Fruit fly (Drosophila melanogaster): ENCODE results near the gene CG7656.

Gene CG7656

dm6 chr3L:15600051-15600450, 12.1 kb upstream of the CG7656 start:
- TF ChIP-seq D1 (tag; optimal IDR thresholded peaks at IDR 0.05) = no peak
- no peak for TF ChIP-seq Pif1A (GFP tag; optimal IDR thresholded peaks at IDR 0.05)
- TF ChIP-seq CG15710 (tag; optimal IDR thresholded peaks at IDR 0.05) = no peak
- TF ChIP-seq CG13204 (GFP tag; optimal IDR thresholded peaks at IDR 0.05) = no peak
- TF ChIP-seq CG32121 (GFP tag; IDR thresholded peaks at IDR 0.05) = no peak
- no peak for TF ChIP-seq CG8301 (tag; optimal IDR thresholded peaks at IDR 0.05)
- no peak for TF ChIP-seq CG9948 (tag; optimal IDR thresholded peaks at IDR 0.05)
- TF ChIP-seq fd96Ca (GFP tag; IDR thresholded peaks at IDR 0.05) = no peak
- TF ChIP-seq CG34367 (tag; optimal IDR thresholded peaks at IDR 0.05) = no peak
- no peak for TF ChIP-seq CG17806 (tag; optimal IDR thresholded peaks at IDR 0.05)
- TF ChIP-seq gl (tag; optimal IDR thresholded peaks at IDR 0.05) = no peak
- TF ChIP-seq CG8159 (tag; optimal IDR thresholded peaks at IDR 0.05) = no peak

- no peak for TF ChIP-seq CG12605 (GFP tag; IDR thresholded peaks at IDR 0.05)
- TF ChIP-seq Ets98B (GFP tag; IDR thresholded peaks at IDR 0.05) = no peak
- TF ChIP-seq rn (GFP tag; IDR thresholded peaks at IDR 0.05) = no peak
- no peak for TF ChIP-seq CG32121 (GFP tag; IDR thresholded peaks at IDR 0.05)
- TF ChIP-seq CG34367 (tag; optimal IDR thresholded peaks at IDR 0.05) = no peak
- TF ChIP-seq gl (tag; optimal IDR thresholded peaks at IDR 0.05) = no peak
- TF ChIP-seq D1 (tag; optimal IDR thresholded peaks at IDR 0.05) = no peak
- no peak for TF ChIP-seq CG8301 (tag; optimal IDR thresholded peaks at IDR 0.05)
- no peak for TF ChIP-seq Snoo (tag; optimal IDR thresholded peaks at IDR 0.05)
- TF ChIP-seq CG15710 (tag; optimal IDR thresholded peaks at IDR 0.05) = no peak
- TF ChIP-seq CG8159 (tag; optimal IDR thresholded peaks at IDR 0.05) = no peak
- no peak for TF ChIP-seq CG14655 (GFP tag; optimal IDR thresholded peaks at IDR 0.05)
- TF ChIP-seq CG10348 (GFP tag; IDR thresholded peaks at IDR 0.05) = no peak
- TF ChIP-seq CG13204 (GFP tag; optimal IDR thresholded peaks at IDR 0.05) = no peak
- TF ChIP-seq Pif1B (GFP tag; optimal IDR thresholded peaks at IDR 0.05) = no peak
These were observed 11.2 kb upstream of the CG7656 start for dm6 chr3L:15599190-15599589.

dm6 chr3L:15597945-15598344, 10.0 kb upstream of the CG7656 start:
- no peak for TF ChIP-seq Pif1A (GFP tag; optimal IDR thresholded peaks at IDR 0.05)
- TF ChIP-seq CG12605 (GFP tag; IDR thresholded peaks at IDR 0.05) = no peak
- peak; percentile 7 for TF ChIP-seq EcR (GFP tag; optimal IDR thresholded peaks at IDR 0.05)

- TF ChIP-seq CG12605 (GFP tag; IDR thresholded peaks at IDR 0.05) = no peak
- peak; percentile 14 for TF ChIP-seq gl (tag; optimal IDR thresholded peaks at IDR 0.05)
- no peak for TF ChIP-seq D1 (tag; optimal IDR thresholded peaks at IDR 0.05)
- peak; percentile 40 for TF ChIP-seq EcR (GFP tag; optimal IDR thresholded peaks at IDR 0.05)
- no peak for TF ChIP-seq CG8159 (tag; optimal IDR thresholded peaks at IDR 0.05)
- TF ChIP-seq Ets98B (GFP tag; IDR thresholded peaks at IDR 0.05) = no peak
These were observed 9.2 kb upstream of the CG7656 start for dm6 chr3L:15597037-15597785.

dm6 chr3L:15595980-15596379, 8.0 kb upstream of the CG7656 start:
- TF ChIP-seq Ets98B (GFP tag; IDR thresholded peaks at IDR 0.05) (0 out of 2 replicates have a peak, but pooled peaks have one; percentile 13), CG8159 (tag; optimal IDR thresholded peaks at IDR 0.05) (peak; percentile 57), rn (GFP tag; IDR thresholded peaks at IDR 0.05) (no peak), CG12605 (GFP tag; IDR thresholded peaks at IDR 0.05) (no peak), CG34367 (tag; optimal IDR thresholded peaks at IDR 0.05) (peak; percentile 25), CG4496 (GFP tag; IDR thresholded peaks at IDR 0.05) (peak; percentile 30; the same call in 2 of the 3 replicates), CG9948 (tag; optimal IDR thresholded peaks at IDR 0.05) (peak; percentile 32), Pif1B (GFP tag; optimal IDR thresholded peaks at IDR 0.05) (peak; percentile 26), CG10348 (GFP tag; IDR thresholded peaks at IDR 0.05) (no peak), fd96Ca (GFP tag; IDR thresholded peaks at IDR 0.05) (no peak), CG32121 (GFP tag; IDR thresholded peaks at IDR 0.05) (no peak), CG14655 (GFP tag; optimal IDR thresholded peaks at IDR 0.05) (peak; percentile 22), CG15710 (tag; optimal IDR thresholded peaks at IDR 0.05) (peak; percentile 38), Pif1A (GFP tag; optimal IDR thresholded peaks at IDR 0.05) (peak; percentile 51), CG17806 (tag; optimal IDR thresholded peaks at IDR 0.05) (peak; percentile 64), CG8301 (tag; optimal IDR thresholded peaks at IDR 0.05) (no peak)

- no peak for TF ChIP-seq Snoo (tag; optimal IDR thresholded peaks at IDR 0.05)
- TF ChIP-seq EcR (GFP tag; optimal IDR thresholded peaks at IDR 0.05) = no peak
- no peak for TF ChIP-seq CG8301 (tag; optimal IDR thresholded peaks at IDR 0.05)
- TF ChIP-seq CG8159 (tag; optimal IDR thresholded peaks at IDR 0.05) = peak; percentile 47
- peak; percentile 2 for TF ChIP-seq CG9948 (tag; optimal IDR thresholded peaks at IDR 0.05)
- TF ChIP-seq CG17806 (tag; optimal IDR thresholded peaks at IDR 0.05) = no peak
- no peak for TF ChIP-seq Pif1B (GFP tag; optimal IDR thresholded peaks at IDR 0.05)
- no peak for TF ChIP-seq fd96Ca (GFP tag; IDR thresholded peaks at IDR 0.05)
- TF ChIP-seq CG34367 (tag; optimal IDR thresholded peaks at IDR 0.05) = peak; percentile 16
- TF ChIP-seq rn (GFP tag; IDR thresholded peaks at IDR 0.05) = no peak
- TF ChIP-seq CG15710 (tag; optimal IDR thresholded peaks at IDR 0.05) = peak; percentile 6
- no peak for TF ChIP-seq CG12605 (GFP tag; IDR thresholded peaks at IDR 0.05)
- no peak for TF ChIP-seq CG14655 (GFP tag; optimal IDR thresholded peaks at IDR 0.05)
- TF ChIP-seq Pif1A (GFP tag; optimal IDR thresholded peaks at IDR 0.05) = peak; percentile 30
These were observed 7.3 kb upstream of the CG7656 start for dm6 chr3L:15595175-15595724.

All from whole organism, pupa.